Worm (Caenorhabditis elegans) whole organism, late embryonic: Measurements from ENCODE around the gene bgnt-1.1.

ENCODE experiments used
- ama-1 ChIP-seq: fragments of 150-350 bp; optimal IDR thresholded peaks from 2 replicates; lab custom pipeline; 2014
- fkh-10 ChIP-seq: fragments of 150-350 bp; optimal IDR thresholded peaks from 2 replicates; lab custom pipeline; 2014; ENCODE audit warnings: missing biosample characterization, missing genetic modification reagents, missing genetic modification characterization
- tbx-2 ChIP-seq: sonication (generic microtip); optimal IDR thresholded peaks from 2 replicates; lab custom pipeline; 2016; ENCODE audit warnings: missing genetic modification characterization, missing compliant biosample characterization

DNA sequence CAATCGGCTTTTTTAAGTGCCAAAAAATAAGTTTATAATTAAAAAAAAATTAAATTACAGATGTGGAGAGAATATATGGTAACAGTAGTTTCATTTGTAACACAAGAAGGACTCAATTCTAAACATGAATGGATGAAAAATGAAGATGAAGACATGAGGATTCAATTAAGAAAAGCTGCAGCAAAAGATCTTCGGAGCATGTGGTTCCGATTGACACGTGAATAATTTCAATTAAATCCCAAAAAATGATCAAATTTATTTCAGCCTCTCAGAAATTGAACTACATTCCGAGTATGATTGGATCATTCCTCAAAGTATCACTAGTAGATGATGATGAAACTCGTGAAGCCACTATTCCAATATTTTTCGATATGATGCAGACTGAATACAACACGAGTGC is 16.8 kb downstream of the bgnt-1.1 start:
- TF ChIP-seq fkh-10 (GFP tag; lab: Kevin White, UChicago) (no peak), ama-1 (lab: Kevin White, UChicago) (no peak), tbx-2 (tag; lab: Kevin White, UChicago) (no peak)
